Worm (Caenorhabditis elegans) whole organism, L4 larva: ENCODE data around the gene F59B10.2.

Source experiments
- Y105C5A.15 ChIP-seq: fragments of 200-800 bp; sonication (Bioruptor generic); IDR thresholded peaks from 2 replicates; pipeline ENCODE4 v1.3.6; 2022; ENCODE audit warnings: missing genetic modification characterization, missing compliant biosample characterization
- Y5F2A.4 ChIP-seq: fragments of 200-800 bp; sonication (Bioruptor generic); optimal IDR thresholded peaks from 2 replicates; lab custom pipeline; 2018; ENCODE audit warnings: mild to moderate bottlenecking, missing genetic modification characterization, missing compliant biosample characterization
- ZK337.2 ChIP-seq: fragments of 200-800 bp; sonication (Bioruptor generic); IDR thresholded peaks from 2 replicates; pipeline ENCODE4 v1.3.6; 2022; ENCODE audit warnings: missing genetic modification reagents, missing genetic modification characterization, missing compliant biosample characterization
- ZK546.5 ChIP-seq, 2 experiments: sonication (generic microtip); optimal IDR thresholded peaks; 2 replicates each; lab custom pipeline; 2017; ENCODE audit warnings: missing biosample characterization in 2 of 2, missing genetic modification characterization in 2 of 2
- aha-1 ChIP-seq: fragments of 150-350 bp; peaks from one replicate; lab custom pipeline; 2014; ENCODE audit warnings: missing biosample characterization, missing genetic modification characterization
- aly-2 ChIP-seq: sonication (generic microtip); optimal IDR thresholded peaks from 2 replicates; lab custom pipeline; 2018; ENCODE audit warnings: missing biosample characterization, missing genetic modification characterization
- ama-1 ChIP-seq: fragments of 150-350 bp; optimal IDR thresholded peaks from 2 replicates; lab custom pipeline; 2014; ENCODE audit warnings: inconsistent platforms, mixed read lengths
- attf-4 ChIP-seq: sonication (generic microtip); optimal IDR thresholded peaks from 3 replicates; lab custom pipeline; 2017; ENCODE audit warnings: missing biosample characterization, missing genetic modification characterization
- cey-2 ChIP-seq: sonication (generic microtip); optimal IDR thresholded peaks from 3 replicates; lab custom pipeline; 2017; ENCODE audit warnings: missing genetic modification characterization, mild to moderate bottlenecking, missing compliant biosample characterization, antibody characterized with exemption, borderline replicate concordance; ENCODE audit not compliant: insufficient read depth
- ctbp-1 ChIP-seq: fragments of 200-800 bp; sonication (Bioruptor generic); IDR thresholded peaks from 2 replicates; pipeline ENCODE4 v1.3.6; 2022; ENCODE audit warnings: missing genetic modification reagents, missing genetic modification characterization, missing compliant biosample characterization
- daf-16 ChIP-seq, 3 experiments: sonication (generic microtip); optimal IDR thresholded peaks; 2 replicates each; lab custom pipeline; 2016 to 2017; ENCODE audit warnings: missing genetic modification characterization in 3 of 3, missing genetic modification reagents in 3 of 3, mild to moderate bottlenecking in 2 of 3, missing compliant biosample characterization in 2 of 3, missing biosample characterization in 1 of 3, moderate library complexity in 1 of 3
- daf-19 ChIP-seq: fragments of 200-800 bp; sonication (Bioruptor generic); conservative IDR thresholded peaks from 2 replicates; pipeline ENCODE4 v1.3.6; 2022; ENCODE audit warnings: missing genetic modification characterization, missing compliant biosample characterization
- dmd-8 ChIP-seq: fragments of 200-800 bp; sonication (Bioruptor generic); IDR thresholded peaks from 2 replicates; pipeline ENCODE4 v1.3.6; 2022; ENCODE audit warnings: missing genetic modification characterization, missing compliant biosample characterization
- dpl-1 ChIP-seq: fragments of 150-350 bp; optimal IDR thresholded peaks from 2 replicates; lab custom pipeline; 2014; ENCODE audit warnings: missing biosample characterization, missing genetic modification reagents, missing genetic modification characterization
- duxl-1 ChIP-seq: sonication (generic microtip); optimal IDR thresholded peaks from 2 replicates; lab custom pipeline; 2016; ENCODE audit warnings: mild to moderate bottlenecking, missing genetic modification characterization, moderate library complexity, missing compliant biosample characterization; ENCODE audit not compliant: poor library complexity
- dve-1 ChIP-seq: sonication (generic microtip); optimal IDR thresholded peaks from 2 replicates; lab custom pipeline; 2017; ENCODE audit warnings: antibody characterized with exemption, mild to moderate bottlenecking, missing genetic modification characterization, missing compliant biosample characterization; ENCODE audit not compliant: insufficient read depth
- egl-43 ChIP-seq: fragments of 200-800 bp; sonication (Bioruptor generic); IDR thresholded peaks from 2 replicates; pipeline ENCODE4 v1.3.6; 2022; ENCODE audit warnings: missing genetic modification reagents, missing genetic modification characterization, missing compliant biosample characterization
- gei-8 ChIP-seq: fragments of 200-800 bp; sonication (Bioruptor generic); optimal IDR thresholded peaks from 2 replicates; lab custom pipeline; 2018; ENCODE audit warnings: mild to moderate bottlenecking, missing genetic modification characterization, missing compliant biosample characterization
- hlh-11 ChIP-seq: fragments of 200-800 bp; sonication (Bioruptor generic); optimal IDR thresholded peaks from 2 replicates; lab custom pipeline; 2018; ENCODE audit warnings: mild to moderate bottlenecking, missing genetic modification characterization, missing compliant biosample characterization
- jun-1 ChIP-seq: fragments of 150-350 bp; optimal IDR thresholded peaks from 2 replicates; lab custom pipeline; 2014; ENCODE audit warnings: missing biosample characterization, missing genetic modification reagents, missing genetic modification characterization
- lim-7 ChIP-seq: fragments of 200-800 bp; sonication (Bioruptor generic); IDR thresholded peaks from 2 replicates; pipeline ENCODE4 v1.3.6; 2022; ENCODE audit warnings: missing genetic modification characterization, missing compliant biosample characterization
- lin-13 ChIP-seq: fragments of 150-350 bp; optimal IDR thresholded peaks from 2 replicates; lab custom pipeline; 2014; ENCODE audit warnings: missing biosample characterization, missing genetic modification reagents, missing genetic modification characterization
- lin-29 ChIP-seq: fragments of 200-800 bp; sonication (Bioruptor generic); IDR thresholded peaks from 2 replicates; pipeline ENCODE4 v1.3.6; 2022; ENCODE audit warnings: missing genetic modification reagents, missing genetic modification characterization, missing compliant biosample characterization
- lin-39 ChIP-seq: fragments of 150-350 bp; optimal IDR thresholded peaks from 2 replicates; lab custom pipeline; 2014; ENCODE audit warnings: missing biosample characterization, missing genetic modification reagents, missing genetic modification characterization
- lsy-2 ChIP-seq, 2 experiments: fragments of 150-350 bp in 1 of 2; sonication (generic microtip) in 1 of 2; optimal IDR thresholded peaks; 2 replicates each; lab custom pipeline; 2014 to 2017; ENCODE audit warnings: missing biosample characterization in 2 of 2, missing genetic modification characterization in 2 of 2
- madf-5 ChIP-seq, 2 experiments: fragments of 200-800 bp; sonication (Bioruptor generic); IDR thresholded peaks; 2 replicates each; pipeline ENCODE4 v1.3.6; 2022; ENCODE audit warnings: missing compliant biosample characterization in 2 of 2, missing genetic modification characterization in 2 of 2
- mdl-1 ChIP-seq, 2 experiments: fragments of 150-350 bp in 1 of 2; sonication (generic microtip) in 1 of 2; optimal IDR thresholded peaks; 2 replicates each; lab custom pipeline; 2014 to 2017; ENCODE audit warnings: missing biosample characterization in 2 of 2, missing genetic modification characterization in 2 of 2
- mdt-29 ChIP-seq: fragments of 200-800 bp; sonication (Bioruptor generic); IDR thresholded peaks from 2 replicates; pipeline ENCODE4 v1.3.6; 2022; ENCODE audit warnings: missing genetic modification reagents, missing genetic modification characterization, missing compliant biosample characterization
- mep-1 ChIP-seq: fragments of 150-350 bp; sonication (generic microtip); optimal IDR thresholded peaks from 3 replicates; lab custom pipeline; 2014; ENCODE audit warnings: missing biosample characterization, missing genetic modification characterization
- mxl-3 ChIP-seq: fragments of 200-800 bp; sonication (Bioruptor generic); optimal IDR thresholded peaks from 2 replicates; lab custom pipeline; 2018; ENCODE audit warnings: mild to moderate bottlenecking, missing genetic modification characterization, missing compliant biosample characterization
- nhr-10 ChIP-seq: fragments of 150-350 bp; optimal IDR thresholded peaks from 2 replicates; lab custom pipeline; 2014; ENCODE audit warnings: missing biosample characterization, missing genetic modification characterization
- nhr-11 ChIP-seq: fragments of 150-350 bp; optimal IDR thresholded peaks from 2 replicates; lab custom pipeline; 2014; ENCODE audit warnings: missing biosample characterization, missing genetic modification characterization
- nhr-42 ChIP-seq: fragments of 200-800 bp; sonication (Bioruptor generic); IDR thresholded peaks from 2 replicates; pipeline ENCODE4 v1.3.6; 2022; ENCODE audit warnings: missing genetic modification characterization, missing compliant biosample characterization
- nhr-77 ChIP-seq: fragments of 150-350 bp; optimal IDR thresholded peaks from 2 replicates; lab custom pipeline; 2014; ENCODE audit warnings: missing biosample characterization, missing genetic modification characterization
- pha-4 ChIP-seq, 2 experiments: fragments of 150-350 bp in 1 of 2; fragments of 200-800 bp in 1 of 2; sonication (Bioruptor generic) in 1 of 2; IDR thresholded peaks in 1 of 2; optimal IDR thresholded peaks in 1 of 2; 2 replicates each; pipeline versions ENCODE4 v1.3.6 to Lab custom; 2014 to 2022; ENCODE audit warnings: missing genetic modification characterization in 2 of 2, missing genetic modification reagents in 2 of 2, missing biosample characterization in 1 of 2, missing compliant biosample characterization in 1 of 2
- php-3 ChIP-seq: fragments of 200-800 bp; sonication (Bioruptor generic); IDR thresholded peaks from 2 replicates; pipeline ENCODE4 v1.3.6; 2022; ENCODE audit warnings: missing genetic modification reagents, missing genetic modification characterization, missing compliant biosample characterization
- pqm-1 ChIP-seq: sonication (generic microtip); optimal IDR thresholded peaks from 2 replicates; lab custom pipeline; 2017; ENCODE audit warnings: missing biosample characterization, missing genetic modification characterization
- rbr-2 ChIP-seq: sonication (generic microtip); optimal IDR thresholded peaks from 2 replicates; lab custom pipeline; 2016; ENCODE audit warnings: missing genotype, missing genetic modification characterization, missing compliant biosample characterization
- saeg-2 ChIP-seq: fragments of 200-800 bp; sonication (Bioruptor generic); IDR thresholded peaks from 2 replicates; pipeline ENCODE4 v1.3.6; 2022; ENCODE audit warnings: missing genetic modification reagents, missing genetic modification characterization, missing compliant biosample characterization
- sdz-12 ChIP-seq: fragments of 200-800 bp; sonication (Bioruptor generic); optimal IDR thresholded peaks from 2 replicates; lab custom pipeline; 2018; ENCODE audit warnings: mild to moderate bottlenecking, missing genetic modification characterization, missing compliant biosample characterization
- skn-1 ChIP-seq: fragments of 150-350 bp; optimal IDR thresholded peaks from 2 replicates; lab custom pipeline; 2014; ENCODE audit warnings: missing biosample characterization, missing genetic modification characterization
- snpc-1.2 ChIP-seq: fragments of 200-800 bp; sonication (Bioruptor generic); IDR thresholded peaks from 2 replicates; pipeline ENCODE4 v1.3.6; 2022; ENCODE audit warnings: missing genetic modification reagents, missing genetic modification characterization, missing compliant biosample characterization
- snpc-4 ChIP-seq: fragments of 150-350 bp; optimal IDR thresholded peaks from 2 replicates; lab custom pipeline; 2014; ENCODE audit warnings: missing biosample characterization, missing genetic modification characterization
- spr-3 ChIP-seq: fragments of 200-800 bp; sonication (Bioruptor generic); optimal IDR thresholded peaks from 2 replicates; lab custom pipeline; 2018; ENCODE audit warnings: mild to moderate bottlenecking, missing genetic modification characterization, missing compliant biosample characterization
- tag-97 ChIP-seq: fragments of 200-800 bp; sonication (Bioruptor generic); IDR thresholded peaks from 2 replicates; pipeline ENCODE4 v1.3.6; 2022; ENCODE audit warnings: missing genetic modification characterization, missing compliant biosample characterization
- vab-7 ChIP-seq: fragments of 200-800 bp; sonication (Bioruptor generic); IDR thresholded peaks from 2 replicates; pipeline ENCODE4 v1.3.6; 2022; ENCODE audit warnings: missing genetic modification reagents, missing genetic modification characterization, missing compliant biosample characterization
- zip-11 ChIP-seq: fragments of 200-800 bp; sonication (Bioruptor generic); IDR thresholded peaks from 2 replicates; pipeline ENCODE4 v1.3.6; 2022; ENCODE audit warnings: missing genetic modification characterization, missing compliant biosample characterization
- ztf-7 ChIP-seq: fragments of 150-350 bp; optimal IDR thresholded peaks from 2 replicates; lab custom pipeline; 2014; ENCODE audit warnings: missing biosample characterization, missing genetic modification characterization

The F59B10.2 gene

ce11 chrII:10542654-10543456 lies 33.2 kb upstream of the F59B10.2 start (continued):
- TF ChIP-seq gei-8 (GFP tag; lab: Kevin White, UChicago) (peak; percentile 1), madf-5 (GFP tag; IDR thresholded peaks at IDR 0.05; lab: Robert Waterston, UW) (peak; percentile 3 to 47; a peak in 2 of 4 replicates), lin-39 (tag; lab: Kevin White, UChicago) (no peak), dve-1 (tag; lab: Kevin White, UChicago) (peak; percentile 2), Y105C5A.15 (peak; percentile 14; the same call in 1 of the 2 replicates), nhr-42 (no peak), ama-1 (peak; percentile 90), nhr-77 (tag; lab: Kevin White, UChicago) (no peak), vab-7 (GFP tag; lab: Robert Waterston, UW) (0 out of 2 replicates have a peak, but pooled peaks have one; percentile 9), daf-19 (GFP tag; lab: Robert Waterston, UW) (peak; percentile 70; the same call in 1 of the 2 replicates), ctbp-1 (GFP tag; lab: Robert Waterston, UW) (peak; percentile 67; the same call in 1 of the 2 replicates), hlh-11 (tag; lab: Kevin White, UChicago) (no peak), lsy-2 (tag; optimal IDR thresholded peaks at IDR 0.05; lab: Kevin White, UChicago) (peak in 1 of 2 experiments; percentile 29), attf-4 (tag; lab: Kevin White, UChicago) (peak; percentile 22), Y5F2A.4 (no peak), jun-1 (no peak), aly-2 (tag; lab: Kevin White, UChicago) (no peak), snpc-1.2 (GFP tag; lab: Robert Waterston, UW) (peak; percentile 70), dpl-1 (GFP tag; lab: Kevin White, UChicago) (no peak), duxl-1 (tag; lab: Kevin White, UChicago) (no peak), ZK337.2 (GFP tag; lab: Robert Waterston, UW) (peak; percentile 55; the same call in 1 of the 2 replicates), rbr-2 (no peak), mep-1 (peak; percentile 53), saeg-2 (GFP tag; lab: Robert Waterston, UW) (peak; percentile 42; the same call in 1 of the 2 replicates), lim-7 (GFP tag; lab: Robert Waterston, UW) (peak; percentile 62; the same call in 1 of the 2 replicates), aha-1 (tag; lab: Kevin White, UChicago) (peak; percentile 88), php-3 (GFP tag; lab: Robert Waterston, UW) (peak; percentile 51; the same call in 1 of the 2 replicates), spr-3 (GFP tag; lab: Kevin White, UChicago) (peak; percentile 36), lin-13 (no peak), lin-29 (GFP tag; lab: Robert Waterston, UW) (peak; percentile 52), egl-43 (peak; percentile 87), skn-1 (no peak), mdt-29 (GFP tag; lab: Robert Waterston, UW) (peak; percentile 21; the same call in 1 of the 2 replicates), cey-2 (no peak), nhr-11 (tag; lab: Kevin White, UChicago) (no peak), dmd-8 (GFP tag; lab: Robert Waterston, UW) (0 out of 2 replicates have a peak, but pooled peaks have one; percentile 61), sdz-12 (GFP tag; lab: Kevin White, UChicago) (peak; percentile 38)

- TF ChIP-seq mxl-3 (GFP tag; lab: Kevin White, UChicago) (no peak), ZK546.5 (tag; optimal IDR thresholded peaks at IDR 0.05; lab: Kevin White, UChicago) (no peak), nhr-10 (tag; lab: Kevin White, UChicago) (no peak), ctbp-1 (GFP tag; lab: Robert Waterston, UW) (peak; percentile 96), ZK337.2 (GFP tag; lab: Robert Waterston, UW) (peak; percentile 68; the same call in 1 of the 2 replicates), pha-4 (GFP tag; IDR thresholded peaks at IDR 0.05; lab: Robert Waterston, UW) (peak; percentile 87), pha-4 (tag; optimal IDR thresholded peaks at IDR 0.05; lab: Kevin White, UChicago) (peak; percentile 32), daf-16 (GFP tag; optimal IDR thresholded peaks at IDR 0.05; lab: Kevin White, UChicago) (peak in 1 of 2 experiments; percentile 37), daf-16 (tag; optimal IDR thresholded peaks at IDR 0.05; lab: Kevin White, UChicago) (peak; percentile 87), mdl-1 (tag; optimal IDR thresholded peaks at IDR 0.05; lab: Kevin White, UChicago) (peak; percentile 6 to 13), lin-39 (tag; lab: Kevin White, UChicago) (no peak), snpc-4 (tag; lab: Kevin White, UChicago) (no peak), tag-97 (GFP tag; lab: Robert Waterston, UW) (peak; percentile 72; the same call in 1 of the 2 replicates), pqm-1 (tag; lab: Kevin White, UChicago) (no peak), ztf-7 (peak; percentile 20), zip-11 (GFP tag; lab: Robert Waterston, UW) (peak; percentile 35; the same call in 1 of the 2 replicates)
Measured at ce11 chrII:10541923-10542486, 32.4 kb upstream of the F59B10.2 start, which contains the start of gene pro-1. Gene pro-1 (minus strand): TSS chrII:10541996.
